Fruit fly (Drosophila melanogaster) whole organism, prepupa: ENCODE data around the gene Sgp.

Experiments used
- Blimp-1 ChIP-seq: fragments of 200-800 bp; sonication (Bioruptor generic); optimal IDR thresholded peaks from 3 replicates; lab custom pipeline; 2017; ENCODE audit warnings: missing biosample characterization, missing genetic modification characterization, mild to moderate bottlenecking, moderate library complexity, missing genetic modification reagents
- CG10631 ChIP-seq: fragments of 200-800 bp; sonication (Bioruptor generic); optimal IDR thresholded peaks from 2 replicates; lab custom pipeline; 2016; ENCODE audit warnings: missing biosample characterization, missing genetic modification characterization
- CG10669 ChIP-seq: fragments of 200-800 bp; sonication (Bioruptor generic); optimal IDR thresholded peaks from 3 replicates; lab custom pipeline; 2018; ENCODE audit warnings: missing biosample characterization, mild to moderate bottlenecking, missing genetic modification characterization, moderate library complexity
- CG11294 ChIP-seq: fragments of 200-800 bp; sonication (Bioruptor generic); IDR thresholded peaks from 2 replicates; pipeline ENCODE4 v1.3.6; 2022; ENCODE audit warnings: missing biosample characterization, missing genetic modification characterization
- CG11762 ChIP-seq: fragments of 200-800 bp; sonication (Bioruptor generic); optimal IDR thresholded peaks from 3 replicates; lab custom pipeline; 2016; ENCODE audit warnings: missing biosample characterization, missing genetic modification characterization; ENCODE audit not compliant: insufficient read depth
- CG11902 ChIP-seq: fragments of 200-800 bp; sonication (Bioruptor generic); optimal IDR thresholded peaks from 3 replicates; lab custom pipeline; 2016; ENCODE audit warnings: missing biosample characterization, missing genetic modification characterization
- CG15336 ChIP-seq: fragments of 200-800 bp; sonication (Bioruptor generic); IDR thresholded peaks from 2 replicates; pipeline ENCODE4 v1.3.6; 2022; ENCODE audit warnings: missing biosample characterization, missing genetic modification characterization
- CG1621 ChIP-seq: fragments of 200-800 bp; sonication (Bioruptor generic); optimal IDR thresholded peaks from 3 replicates; lab custom pipeline; 2018; ENCODE audit warnings: missing biosample characterization, mild to moderate bottlenecking, missing genetic modification characterization
- CG16779 ChIP-seq: fragments of 200-800 bp; sonication (Bioruptor generic); optimal IDR thresholded peaks from 3 replicates; lab custom pipeline; 2017; ENCODE audit warnings: missing biosample characterization, mild to moderate bottlenecking, missing genetic modification characterization
- CG3032 ChIP-seq: fragments of 200-800 bp; optimal IDR thresholded peaks from 2 replicates; lab custom pipeline; 2019; ENCODE audit warnings: missing biosample characterization, mild to moderate bottlenecking, missing genetic modification characterization, moderate library complexity
- CG31627 ChIP-seq: fragments of 200-800 bp; sonication (Bioruptor generic); optimal IDR thresholded peaks from 3 replicates; lab custom pipeline; 2016; ENCODE audit warnings: missing biosample characterization, missing genetic modification characterization
- CG32006 ChIP-seq: fragments of 200-800 bp; sonication (Bioruptor generic); optimal IDR thresholded peaks from 3 replicates; lab custom pipeline; 2017; ENCODE audit warnings: missing biosample characterization, mild to moderate bottlenecking, missing genetic modification characterization
- CG3919 ChIP-seq: fragments of 200-800 bp; sonication (Bioruptor generic); optimal IDR thresholded peaks from 3 replicates; lab custom pipeline; 2016; ENCODE audit warnings: missing biosample characterization, missing genetic modification characterization
- CG4318 ChIP-seq: fragments of 200-800 bp; sonication (Bioruptor generic); optimal IDR thresholded peaks from 3 replicates; lab custom pipeline; 2017; ENCODE audit warnings: missing biosample characterization, mild to moderate bottlenecking, missing genetic modification characterization
- CG6163 ChIP-seq: fragments of 200-800 bp; sonication (Bioruptor generic); IDR thresholded peaks from 3 replicates; pipeline ENCODE4 v1.3.6; 2022; ENCODE audit warnings: missing biosample characterization, missing genetic modification characterization
- CG6276 ChIP-seq: fragments of 200-800 bp; sonication (Bioruptor generic); optimal IDR thresholded peaks from 2 replicates; lab custom pipeline; 2017; ENCODE audit warnings: missing biosample characterization, mild to moderate bottlenecking, missing genetic modification characterization
- CG6792 ChIP-seq: fragments of 200-800 bp; sonication (Bioruptor generic); optimal IDR thresholded peaks from 3 replicates; lab custom pipeline; 2016; ENCODE audit warnings: missing biosample characterization, missing genetic modification characterization
- CG6854 ChIP-seq: fragments of 200-800 bp; sonication (Bioruptor generic); optimal IDR thresholded peaks from 2 replicates; lab custom pipeline; 2017; ENCODE audit warnings: missing biosample characterization, mild to moderate bottlenecking, missing genetic modification characterization
- CG7368 ChIP-seq: fragments of 200-800 bp; sonication (Bioruptor generic); optimal IDR thresholded peaks from 3 replicates; lab custom pipeline; 2016; ENCODE audit warnings: missing biosample characterization, missing genetic modification characterization
- CG8119 ChIP-seq: fragments of 200-800 bp; sonication (Bioruptor generic); IDR thresholded peaks from 3 replicates; pipeline ENCODE4 v1.3.6; 2022; ENCODE audit warnings: missing biosample characterization, missing genetic modification characterization
- CG8319 ChIP-seq: fragments of 200-800 bp; sonication (Bioruptor generic); optimal IDR thresholded peaks from 3 replicates; lab custom pipeline; 2016; ENCODE audit warnings: missing biosample characterization, missing genetic modification characterization
- CG8632 ChIP-seq: fragments of 200-800 bp; sonication (Bioruptor generic); optimal IDR thresholded peaks from 3 replicates; lab custom pipeline; 2016; ENCODE audit warnings: missing biosample characterization, missing genetic modification characterization
- CG9139 ChIP-seq: fragments of 200-800 bp; sonication (Bioruptor generic); optimal IDR thresholded peaks from 3 replicates; lab custom pipeline; 2017; ENCODE audit warnings: missing biosample characterization, mild to moderate bottlenecking, missing genetic modification characterization
- Eip93F ChIP-seq: fragments of 200-800 bp; sonication (Bioruptor generic); optimal IDR thresholded peaks from 2 replicates; lab custom pipeline; 2016; ENCODE audit warnings: missing biosample characterization, mild to moderate bottlenecking, missing genetic modification characterization
- Ets21C ChIP-seq: fragments of 200-800 bp; sonication (Bioruptor generic); optimal IDR thresholded peaks from 3 replicates; lab custom pipeline; 2016; ENCODE audit warnings: missing biosample characterization, missing genetic modification characterization
- Hr38 ChIP-seq: sonication (Bioruptor generic); optimal IDR thresholded peaks from 2 replicates; lab custom pipeline; 2016; ENCODE audit warnings: missing biosample characterization, missing genetic modification characterization
- Hr39 ChIP-seq: fragments of 200-800 bp; sonication (Bioruptor generic); optimal IDR thresholded peaks from 2 replicates; lab custom pipeline; 2016; ENCODE audit warnings: missing biosample characterization, missing genetic modification characterization
- Hr4 ChIP-seq: fragments of 200-800 bp; sonication (Bioruptor generic); optimal IDR thresholded peaks from 3 replicates; lab custom pipeline; 2016; ENCODE audit warnings: missing biosample characterization, missing genetic modification characterization
- Lpt ChIP-seq: fragments of 200-800 bp; sonication (Bioruptor generic); optimal IDR thresholded peaks from 3 replicates; lab custom pipeline; 2016; ENCODE audit warnings: missing biosample characterization, missing genetic modification characterization
- Met ChIP-seq: fragments of 200-800 bp; sonication (Bioruptor generic); optimal IDR thresholded peaks from 3 replicates; lab custom pipeline; 2016; ENCODE audit warnings: missing biosample characterization, missing genetic modification characterization
- OdsH ChIP-seq: fragments of 200-800 bp; sonication (Bioruptor generic); optimal IDR thresholded peaks from 3 replicates; lab custom pipeline; 2016; ENCODE audit warnings: missing biosample characterization, missing genetic modification characterization
- Smox ChIP-seq: fragments of 200-800 bp; sonication (Bioruptor generic); optimal IDR thresholded peaks from 3 replicates; lab custom pipeline; 2016; ENCODE audit warnings: missing biosample characterization, missing genetic modification characterization
- Sox102F ChIP-seq: fragments of 200-800 bp; sonication (Bioruptor generic); optimal IDR thresholded peaks from 2 replicates; lab custom pipeline; 2016; ENCODE audit warnings: missing biosample characterization, mild to moderate bottlenecking, missing genetic modification characterization
- Sox14 ChIP-seq: fragments of 200-800 bp; sonication (Bioruptor generic); optimal IDR thresholded peaks from 3 replicates; lab custom pipeline; 2016; ENCODE audit warnings: missing biosample characterization, missing genetic modification characterization
- Sox15 ChIP-seq: fragments of 200-800 bp; sonication (Bioruptor generic); optimal IDR thresholded peaks from 3 replicates; lab custom pipeline; 2016; ENCODE audit warnings: missing biosample characterization, missing genetic modification characterization
- achi ChIP-seq: fragments of 200-800 bp; sonication (Bioruptor generic); optimal IDR thresholded peaks from 3 replicates; lab custom pipeline; 2016; ENCODE audit warnings: missing biosample characterization, missing genetic modification characterization
- cyc ChIP-seq: fragments of 200-800 bp; sonication (Bioruptor generic); optimal IDR thresholded peaks from 3 replicates; lab custom pipeline; 2016; ENCODE audit warnings: missing biosample characterization, missing genetic modification characterization
- dac ChIP-seq: fragments of 200-800 bp; sonication (Bioruptor generic); optimal IDR thresholded peaks from 2 replicates; lab custom pipeline; 2017; ENCODE audit warnings: missing biosample characterization, mild to moderate bottlenecking, missing genetic modification characterization
- dsx ChIP-seq: fragments of 200-800 bp; optimal IDR thresholded peaks from 3 replicates; lab custom pipeline; 2019; ENCODE audit warnings: missing biosample characterization, mild to moderate bottlenecking, missing genetic modification characterization, moderate library complexity; ENCODE audit not compliant: poor library complexity, severe bottlenecking
- eg ChIP-seq: fragments of 200-800 bp; sonication (Bioruptor generic); IDR thresholded peaks from 3 replicates; pipeline ENCODE4 v1.3.6; 2022; ENCODE audit warnings: missing biosample characterization, missing genetic modification characterization
- esn ChIP-seq: fragments of 200-800 bp; sonication (Bioruptor generic); optimal IDR thresholded peaks from 2 replicates; lab custom pipeline; 2016; ENCODE audit warnings: missing biosample characterization, mild to moderate bottlenecking, missing genetic modification characterization, moderate library complexity
- fd59A ChIP-seq: fragments of 200-800 bp; sonication (Bioruptor generic); optimal IDR thresholded peaks from 2 replicates; lab custom pipeline; 2017; ENCODE audit warnings: missing biosample characterization, mild to moderate bottlenecking, missing genetic modification characterization, missing genetic modification reagents
- fkh ChIP-seq: fragments of 200-800 bp; sonication (Bioruptor generic); optimal IDR thresholded peaks from 3 replicates; lab custom pipeline; 2017; ENCODE audit warnings: missing biosample characterization, mild to moderate bottlenecking, missing genetic modification characterization, moderate library complexity
- pdm3 ChIP-seq: fragments of 200-800 bp; sonication (Bioruptor generic); optimal IDR thresholded peaks from 3 replicates; lab custom pipeline; 2016; ENCODE audit warnings: missing biosample characterization, missing genetic modification characterization
- salr ChIP-seq, 2 experiments: fragments of 200-800 bp; sonication (Bioruptor generic); optimal IDR thresholded peaks; 3 replicates each; lab custom pipeline; 2016 to 2018; ENCODE audit warnings: missing biosample characterization in 2 of 2, missing genetic modification characterization in 2 of 2, mild to moderate bottlenecking in 1 of 2
- ss ChIP-seq, 2 experiments: fragments of 200-800 bp; sonication (Bioruptor generic); optimal IDR thresholded peaks; 2 replicates in 1 of 2; 3 replicates in 1 of 2; lab custom pipeline; 2017 to 2018; ENCODE audit warnings: mild to moderate bottlenecking in 2 of 2, missing biosample characterization in 2 of 2, missing genetic modification characterization in 2 of 2, moderate library complexity in 1 of 2
- topi ChIP-seq: fragments of 200-800 bp; sonication (Bioruptor generic); optimal IDR thresholded peaks from 3 replicates; lab custom pipeline; 2016; ENCODE audit warnings: missing biosample characterization, missing genetic modification characterization
- vri ChIP-seq: fragments of 200-800 bp; sonication (Bioruptor generic); optimal IDR thresholded peaks from 3 replicates; lab custom pipeline; 2016; ENCODE audit warnings: missing biosample characterization, mild to moderate bottlenecking, missing genetic modification characterization

The Sgp gene

DNA sequence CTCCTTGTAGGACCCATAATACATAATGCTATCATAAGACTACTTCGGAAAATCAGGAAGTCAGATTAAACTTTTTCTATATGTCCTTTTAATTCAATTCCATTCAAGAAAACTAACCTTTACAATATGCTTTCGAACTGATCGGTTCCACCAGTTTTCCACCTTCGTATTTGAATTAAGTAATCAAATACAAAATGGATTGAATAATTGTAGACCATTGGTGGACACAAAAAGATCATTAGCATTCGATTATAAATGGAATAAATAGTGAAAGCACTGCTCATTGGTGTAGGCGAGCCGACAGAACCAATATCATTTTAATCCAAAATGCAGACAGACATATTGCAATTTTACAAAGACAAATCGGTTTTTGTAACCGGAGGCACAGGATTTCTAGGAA is at the start of gene Sgp:
Gene Sgp, plus strand, starts transcription at position 301 of the 400 bp plus-strand sequence.
- no peak for TF ChIP-seq CG4318
- TF ChIP-seq ss (GFP tag; optimal IDR thresholded peaks at IDR 0.05; lab: Kevin White, UChicago): no peak
- no peak for TF ChIP-seq CG31627 (GFP tag; lab: Kevin White, UChicago)
- no peak for TF ChIP-seq fd59A (GFP tag; lab: Kevin White, UChicago)
- no peak for TF ChIP-seq Ets21C (GFP tag; lab: Kevin White, UChicago)
- no peak for TF ChIP-seq CG8119 (GFP tag; lab: Robert Waterston, UW)
- no peak for TF ChIP-seq vri (GFP tag; lab: Kevin White, UChicago)
- no peak for TF ChIP-seq OdsH (GFP tag; lab: Kevin White, UChicago)
- TF ChIP-seq eg (GFP tag; lab: Robert Waterston, UW): no peak
- TF ChIP-seq CG8319 (GFP tag; lab: Kevin White, UChicago): no peak

- TF ChIP-seq Hr38 (GFP tag; lab: Kevin White, UChicago): no peak
- peak; percentile 61 for TF ChIP-seq CG10669 (GFP tag; lab: Kevin White, UChicago)
- TF ChIP-seq CG10631 (GFP tag; lab: Kevin White, UChicago): peak; percentile 70
- no peak for TF ChIP-seq Sox102F
- peak; percentile 24 for TF ChIP-seq vri (GFP tag; lab: Kevin White, UChicago)
- no peak for TF ChIP-seq Blimp-1 (GFP tag; lab: Kevin White, UChicago)
- 0 out of 3 replicates have a peak, but pooled peaks have one; percentile 40 for TF ChIP-seq eg (GFP tag; lab: Robert Waterston, UW)
- TF ChIP-seq CG4318: peak; percentile 26
- peak; percentile 47 for TF ChIP-seq CG8632 (GFP tag; lab: Kevin White, UChicago)
- peak; percentile 36 for TF ChIP-seq topi (GFP tag; lab: Kevin White, UChicago)
- peak; percentile 6 for TF ChIP-seq cyc
- peak; percentile 64 for TF ChIP-seq CG6276
- TF ChIP-seq salr (GFP tag; optimal IDR thresholded peaks at IDR 0.05; lab: Kevin White, UChicago): peak in 1 of 2 experiments; percentile 72
- peak; percentile 66 for TF ChIP-seq CG3919 (GFP tag; lab: Kevin White, UChicago)
- TF ChIP-seq fkh: no peak
- TF ChIP-seq CG11902: peak; percentile 1
- TF ChIP-seq Hr39 (GFP tag; lab: Kevin White, UChicago): peak; percentile 38
- peak; percentile 59 for TF ChIP-seq pdm3
- peak; percentile 81 for TF ChIP-seq CG32006 (GFP tag; lab: Kevin White, UChicago)
- TF ChIP-seq CG1621: peak; percentile 49
- TF ChIP-seq CG6854 (GFP tag; lab: Kevin White, UChicago): no peak
- peak; percentile 54 to 57 for TF ChIP-seq ss (GFP tag; optimal IDR thresholded peaks at IDR 0.05; lab: Kevin White, UChicago)
- TF ChIP-seq CG8319 (GFP tag; lab: Kevin White, UChicago): no peak
- TF ChIP-seq CG11294 (GFP tag; lab: Robert Waterston, UW): no peak
- TF ChIP-seq CG7368 (GFP tag; lab: Kevin White, UChicago): no peak
- TF ChIP-seq esn (GFP tag; lab: Kevin White, UChicago): peak; percentile 48
- peak; percentile 77 for TF ChIP-seq CG15336
- peak; percentile 36 for TF ChIP-seq CG11762 (GFP tag; lab: Kevin White, UChicago)
- no peak for TF ChIP-seq Sox15 (GFP tag; lab: Kevin White, UChicago)
- peak; percentile 72 for TF ChIP-seq achi
- TF ChIP-seq CG9139 (GFP tag; lab: Kevin White, UChicago): peak; percentile 7
- TF ChIP-seq CG6792: peak; percentile 35
- peak; percentile 51 for TF ChIP-seq CG16779 (tag; lab: Kevin White, UChicago)
- TF ChIP-seq Lpt (GFP tag; lab: Kevin White, UChicago): peak; percentile 63
- peak; percentile 45 for TF ChIP-seq fd59A (GFP tag; lab: Kevin White, UChicago)
- TF ChIP-seq CG31627 (GFP tag; lab: Kevin White, UChicago): peak; percentile 25
- peak; percentile 49 for TF ChIP-seq Met (GFP tag; lab: Kevin White, UChicago)
- TF ChIP-seq Sox14 (GFP tag; lab: Kevin White, UChicago): peak; percentile 53
- peak; percentile 65 for TF ChIP-seq OdsH (GFP tag; lab: Kevin White, UChicago)
- TF ChIP-seq Eip93F (GFP tag; lab: Kevin White, UChicago): no peak
- TF ChIP-seq dsx (GFP tag; lab: Kevin White, UChicago): peak; percentile 65
- no peak for TF ChIP-seq dac
- peak; percentile 79 for TF ChIP-seq CG3032 (tag; lab: Kevin White, UChicago)
- TF ChIP-seq Smox: peak; percentile 33
- peak; percentile 66 for TF ChIP-seq Hr4 (GFP tag; lab: Kevin White, UChicago)
- TF ChIP-seq Ets21C (GFP tag; lab: Kevin White, UChicago): no peak
- peak; percentile 59; the same call in 2 of the 3 replicates for TF ChIP-seq CG6163 (GFP tag; lab: Robert Waterston, UW)
These were observed 47.8 kb upstream of the Sgp start for dm6 chr2L:8471667-8472066.
